Worm (Caenorhabditis elegans): Measurements from ENCODE around the gene cah-1.

DNA sequence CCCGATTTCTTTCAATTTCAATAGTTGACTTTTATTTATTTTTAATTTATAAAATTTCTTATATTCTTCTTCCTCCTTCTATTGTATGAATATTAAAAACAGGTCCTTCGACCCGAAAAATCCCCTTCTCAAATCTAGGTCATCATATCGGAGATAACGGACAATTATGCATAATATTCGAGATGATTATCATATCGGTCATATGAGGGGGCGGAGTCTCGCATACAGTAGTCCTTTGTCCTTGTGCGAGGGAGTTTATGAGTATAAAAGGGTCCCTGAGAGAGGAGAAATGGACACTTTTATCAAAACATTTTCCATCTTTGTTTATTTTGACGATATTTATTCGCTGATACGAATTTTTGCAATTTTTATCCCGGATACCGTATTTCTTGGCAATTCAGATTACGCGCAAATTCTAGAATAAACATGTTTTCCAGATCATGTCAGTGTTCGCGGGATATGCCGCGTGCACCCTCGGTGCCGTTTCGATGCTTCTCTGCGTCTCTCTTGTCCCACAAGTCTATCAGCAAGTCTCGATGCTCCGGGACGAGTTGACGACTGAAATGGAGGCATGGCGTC, 21.6 kb upstream of the cah-1 start, which contains the start of gene dpy-17:
- TF ChIP-seq dao-5 (tag; optimal IDR thresholded peaks at IDR 0.05) (no peak), W03F9.2 (tag; optimal IDR thresholded peaks at IDR 0.05) (no peak), him-1 (tag; optimal IDR thresholded peaks at IDR 0.05) (no peak)

Measured in whole organism, L4/young adult.